Worm (Caenorhabditis elegans): ENCODE measurements around the gene nas-29.

Gene nas-29

ce11 chrII:5180272-5180671, 38.4 kb upstream of the nas-29 start:
- no peak for TF ChIP-seq blmp-1 (tag; optimal IDR thresholded peaks at IDR 0.05)
- TF ChIP-seq nhr-12 (tag; optimal IDR thresholded peaks at IDR 0.05), result no peak
- TF ChIP-seq mep-1 (tag; optimal IDR thresholded peaks at IDR 0.05), result no peak
- TF ChIP-seq ceh-39 (tag; optimal IDR thresholded peaks at IDR 0.05), result no peak
- TF ChIP-seq drap-1 (GFP tag; optimal IDR thresholded peaks at IDR 0.05), result no peak
- no peak for TF ChIP-seq ceh-83 (GFP tag; optimal IDR thresholded peaks at IDR 0.05)
- no peak for TF ChIP-seq lin-13 (tag; optimal IDR thresholded peaks at IDR 0.05)
- TF ChIP-seq lin-32 (GFP tag; optimal IDR thresholded peaks at IDR 0.05), result no peak
- no peak for TF ChIP-seq ztf-11 (tag; optimal IDR thresholded peaks at IDR 0.05)
- no peak for TF ChIP-seq snpc-4 (tag; optimal IDR thresholded peaks at IDR 0.05)
- TF ChIP-seq ces-1 (GFP tag; optimal IDR thresholded peaks at IDR 0.05), result no peak
- TF ChIP-seq elt-1 (tag; optimal IDR thresholded peaks at IDR 0.05; ENCODE audit: borderline replicate concordance, insufficient read depth), result no peak
- no peak for TF ChIP-seq nhr-28 (tag; optimal IDR thresholded peaks at IDR 0.05)
- TF ChIP-seq unc-39 (tag; optimal IDR thresholded peaks at IDR 0.05), result no peak
- TF ChIP-seq hlh-1 (tag; optimal IDR thresholded peaks at IDR 0.05), result no peak
- TF ChIP-seq lsy-2 (tag; optimal IDR thresholded peaks at IDR 0.05), result no peak
- no peak for TF ChIP-seq cnd-1 (tag; optimal IDR thresholded peaks at IDR 0.05)
- no peak for TF ChIP-seq M03D4.4 (tag; optimal IDR thresholded peaks at IDR 0.05)
- no peak for TF ChIP-seq nhr-237 (tag; optimal IDR thresholded peaks at IDR 0.05)
- no peak for TF ChIP-seq elt-3 (tag; optimal IDR thresholded peaks at IDR 0.05)

DNA sequence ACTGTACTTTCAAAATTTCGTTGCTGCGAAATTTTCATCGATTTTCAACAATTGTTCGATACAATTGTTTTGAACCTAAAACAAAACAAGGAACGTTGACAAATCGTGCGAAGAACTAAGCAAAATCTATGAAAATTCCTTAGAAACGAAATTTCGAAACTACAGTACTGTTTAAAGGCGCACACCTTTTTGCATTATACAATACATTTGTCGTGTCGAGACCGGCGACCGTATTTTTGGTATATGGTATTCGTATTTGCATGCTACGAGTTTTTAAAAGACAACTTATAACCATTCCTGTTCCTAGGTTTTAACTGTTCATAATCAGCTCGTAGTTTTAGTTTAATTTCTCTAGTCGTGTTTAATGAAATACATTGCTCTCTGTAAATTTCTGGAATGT, 36.8 kb upstream of the nas-29 start:
- TF ChIP-seq flh-1 (GFP tag; optimal IDR thresholded peaks at IDR 0.05) (no peak), sem-2 (GFP tag; optimal IDR thresholded peaks at IDR 0.05) (no peak), unc-120 (tag; optimal IDR thresholded peaks at IDR 0.05; ENCODE audit: poor library complexity, severe bottlenecking) (no peak), sptf-1 (tag; optimal IDR thresholded peaks at IDR 0.05) (no peak), unc-39 (tag; optimal IDR thresholded peaks at IDR 0.05) (no peak), mep-1 (tag; optimal IDR thresholded peaks at IDR 0.05) (no peak), tbx-8 (GFP tag; optimal IDR thresholded peaks at IDR 0.05) (no peak), lin-32 (GFP tag; optimal IDR thresholded peaks at IDR 0.05) (no peak), bed-3 (GFP tag; optimal IDR thresholded peaks at IDR 0.05) (no peak)

- TF ChIP-seq nhr-28 (tag; optimal IDR thresholded peaks at IDR 0.05), result no peak
- no peak for TF ChIP-seq elt-3 (tag; optimal IDR thresholded peaks at IDR 0.05)
- TF ChIP-seq drap-1 (GFP tag; optimal IDR thresholded peaks at IDR 0.05), result no peak
- TF ChIP-seq ceh-39 (tag; optimal IDR thresholded peaks at IDR 0.05), result no peak
- TF ChIP-seq unc-120 (tag; optimal IDR thresholded peaks at IDR 0.05; ENCODE audit: poor library complexity, severe bottlenecking), result no peak
- no peak for TF ChIP-seq nhr-12 (tag; optimal IDR thresholded peaks at IDR 0.05)
- no peak for TF ChIP-seq mab-5 (tag; optimal IDR thresholded peaks at IDR 0.05)
- no peak for TF ChIP-seq sem-2 (GFP tag; optimal IDR thresholded peaks at IDR 0.05)
- TF ChIP-seq elt-1 (tag; optimal IDR thresholded peaks at IDR 0.05; ENCODE audit: borderline replicate concordance, insufficient read depth), result no peak
- no peak for TF ChIP-seq mep-1 (tag; optimal IDR thresholded peaks at IDR 0.05)
- no peak for TF ChIP-seq lsy-2 (tag; optimal IDR thresholded peaks at IDR 0.05)
- no peak for TF ChIP-seq ces-1 (GFP tag; optimal IDR thresholded peaks at IDR 0.05)
- TF ChIP-seq bed-3 (GFP tag; optimal IDR thresholded peaks at IDR 0.05), result no peak
- no peak for TF ChIP-seq nhr-237 (tag; optimal IDR thresholded peaks at IDR 0.05)
- no peak for TF ChIP-seq hlh-1 (tag; optimal IDR thresholded peaks at IDR 0.05)
- no peak for TF ChIP-seq pha-4 (tag; optimal IDR thresholded peaks at IDR 0.05)
- no peak for TF ChIP-seq blmp-1 (tag; optimal IDR thresholded peaks at IDR 0.05)
- TF ChIP-seq nhr-2 (tag; optimal IDR thresholded peaks at IDR 0.05), result no peak
These were observed 36.1 kb upstream of the nas-29 start, which contains the start of gene C27D6.12 for ce11 chrII:5177902-5178301. Gene C27D6.12 (minus strand): TSS chrII:5178002.

DNA sequence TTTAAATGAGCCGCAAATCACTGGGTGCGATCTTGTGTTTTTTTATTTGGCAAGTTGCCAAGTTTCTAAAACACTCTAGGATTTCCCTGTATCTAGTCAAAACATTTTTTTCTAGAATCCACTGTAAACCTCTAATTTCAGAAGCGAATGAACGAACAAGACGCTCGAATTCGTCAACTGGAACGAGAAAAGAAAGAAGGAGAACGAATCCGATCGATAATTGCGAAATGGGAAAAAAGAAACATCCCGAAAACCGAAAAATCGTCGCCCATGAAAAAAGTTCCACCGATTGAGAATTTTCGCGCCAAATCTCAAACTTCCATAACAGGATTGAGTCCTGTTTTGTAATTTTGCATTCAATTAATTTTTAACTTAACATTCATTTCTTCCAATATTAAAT, 35.1 kb upstream of the nas-29 start:
- no peak for TF ChIP-seq sptf-1 (tag; optimal IDR thresholded peaks at IDR 0.05)
- no peak for TF ChIP-seq ham-2 (GFP tag; optimal IDR thresholded peaks at IDR 0.05)
- no peak for TF ChIP-seq ceh-43 (GFP tag; optimal IDR thresholded peaks at IDR 0.05)
- no peak for TF ChIP-seq hlh-1 (tag; optimal IDR thresholded peaks at IDR 0.05)
- TF ChIP-seq nhr-2 (tag; optimal IDR thresholded peaks at IDR 0.05), result no peak
- no peak for TF ChIP-seq lin-13 (tag; optimal IDR thresholded peaks at IDR 0.05)
- no peak for TF ChIP-seq mls-2 (tag; optimal IDR thresholded peaks at IDR 0.05)
- no peak for TF ChIP-seq flh-1 (GFP tag; optimal IDR thresholded peaks at IDR 0.05)
- no peak for TF ChIP-seq M03D4.4 (tag; optimal IDR thresholded peaks at IDR 0.05)
- no peak for TF ChIP-seq unc-62 (GFP tag; optimal IDR thresholded peaks at IDR 0.05)
- no peak for TF ChIP-seq elt-3 (tag; optimal IDR thresholded peaks at IDR 0.05)
- TF ChIP-seq ztf-11 (tag; optimal IDR thresholded peaks at IDR 0.05), result no peak
- TF ChIP-seq cnd-1 (tag; optimal IDR thresholded peaks at IDR 0.05), result no peak
- TF ChIP-seq tbx-8 (GFP tag; optimal IDR thresholded peaks at IDR 0.05), result no peak

Measured in whole organism, mixed stage, embryonic.